Worm (Caenorhabditis elegans): Measurements from ENCODE around the gene Y62H9A.8.

Gene Y62H9A.8

DNA sequence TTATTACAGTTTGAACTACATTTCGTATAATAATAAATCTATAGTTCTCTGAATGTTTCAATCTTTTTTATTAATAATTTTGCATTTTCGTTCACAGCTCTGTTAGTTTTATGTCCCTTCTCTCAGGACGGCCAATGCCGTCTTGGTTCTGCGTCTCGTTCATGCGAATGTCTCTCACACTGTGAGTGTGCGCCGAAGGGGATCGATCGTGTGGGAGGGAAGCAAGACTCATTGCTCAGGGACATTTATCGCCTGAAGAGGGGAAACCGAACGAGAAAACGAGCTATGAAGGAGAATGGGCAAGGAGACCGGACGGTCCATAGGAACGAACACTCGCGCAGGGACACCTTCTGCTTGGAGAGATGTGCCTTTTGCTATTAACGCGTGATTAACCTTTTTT lies 6.8 kb upstream of the Y62H9A.8 start:
- TF ChIP-seq ceh-31 (tag; optimal IDR thresholded peaks at IDR 0.05) (peak; percentile 46), dmd-4 (tag; optimal IDR thresholded peaks at IDR 0.05; ENCODE audit: borderline replicate concordance) (no peak), sdc-2 (tag; optimal IDR thresholded peaks at IDR 0.05) (peak; percentile 97), unc-42 (tag; optimal IDR thresholded peaks at IDR 0.05) (peak; percentile 28)

DNA sequence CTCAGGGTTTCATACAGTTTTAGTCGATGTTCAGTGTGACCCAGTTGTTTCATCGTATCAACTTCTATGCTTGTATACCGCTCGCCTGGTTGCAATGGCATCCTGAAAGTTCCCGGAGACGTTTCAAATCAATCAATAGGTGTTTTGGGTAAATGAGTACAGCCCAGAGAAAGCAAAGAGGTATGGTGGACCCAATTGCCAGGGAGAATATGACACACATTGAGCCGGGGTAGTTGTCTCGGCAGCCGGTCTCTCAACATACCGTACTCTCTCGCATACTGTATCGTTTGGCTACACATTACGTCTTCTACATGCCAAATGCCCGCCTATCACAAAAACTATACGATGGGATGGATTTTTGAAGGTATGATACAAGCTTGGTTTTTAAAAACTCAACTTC lies 5.8 kb upstream of the Y62H9A.8 start, which contains the start of gene Y62H9A.9:
Y62H9A.9 (minus strand) TSS at position 101 of the 400 bp plus-strand sequence.
- TF ChIP-seq ahr-1 (tag; optimal IDR thresholded peaks at IDR 0.05) (no peak), rnt-1 (tag; optimal IDR thresholded peaks at IDR 0.05) (no peak), ceh-2 (tag; optimal IDR thresholded peaks at IDR 0.05) (no peak), fax-1 (tag; optimal IDR thresholded peaks at IDR 0.05) (no peak), ceh-22 (tag; optimal IDR thresholded peaks at IDR 0.05) (no peak), ceh-30 (tag; optimal IDR thresholded peaks at IDR 0.05) (no peak), sox-4 (tag; optimal IDR thresholded peaks at IDR 0.05) (no peak), mec-3 (tag; optimal IDR thresholded peaks at IDR 0.05; ENCODE audit: borderline replicate concordance) (no peak), unc-55 (GFP tag; optimal IDR thresholded peaks at IDR 0.05) (no peak), pha-4 (tag; optimal IDR thresholded peaks at IDR 0.05) (no peak), fkh-6 (tag; optimal IDR thresholded peaks at IDR 0.05) (no peak), hlh-30 (tag; optimal IDR thresholded peaks at IDR 0.05; ENCODE audit: insufficient read depth) (no peak), zip-5 (tag; optimal IDR thresholded peaks at IDR 0.05) (no peak), ceh-48 (tag; optimal IDR thresholded peaks at IDR 0.05) (no peak), ets-4 (tag; optimal IDR thresholded peaks at IDR 0.05) (no peak), ttx-3 (tag; optimal IDR thresholded peaks at IDR 0.05) (no peak), ceh-24 (tag; optimal IDR thresholded peaks at IDR 0.05) (no peak), pqm-1 (tag; optimal IDR thresholded peaks at IDR 0.05) (no peak), dve-1 (tag; optimal IDR thresholded peaks at IDR 0.05) (no peak), hlh-13 (GFP tag; optimal IDR thresholded peaks at IDR 0.05) (no peak)

DNA sequence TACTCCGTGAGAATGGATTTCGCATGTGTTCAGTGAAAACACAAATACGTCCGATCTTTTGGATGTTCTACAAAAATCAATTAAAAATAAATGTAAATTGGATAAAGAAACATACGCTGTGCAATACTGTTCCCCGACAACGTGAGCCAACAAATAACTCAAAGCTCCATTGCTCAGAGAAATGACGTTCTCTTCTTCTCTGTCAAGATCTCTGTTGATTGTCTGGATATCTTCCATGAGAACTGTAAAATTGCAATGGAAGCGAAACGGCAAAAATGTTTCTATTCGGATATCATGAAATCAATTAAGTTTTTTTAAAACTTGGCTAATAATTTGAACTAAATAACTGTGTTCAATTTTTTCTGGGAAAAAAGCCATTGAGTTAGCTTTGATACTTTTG lies 4.5 kb upstream of the Y62H9A.8 start:
- no peak for TF ChIP-seq hlh-15 (tag; optimal IDR thresholded peaks at IDR 0.05)
- TF ChIP-seq hlh-13 (GFP tag; optimal IDR thresholded peaks at IDR 0.05), result no peak
- no peak for TF ChIP-seq ahr-1 (tag; optimal IDR thresholded peaks at IDR 0.05)
- no peak for TF ChIP-seq rnt-1 (tag; optimal IDR thresholded peaks at IDR 0.05)
- TF ChIP-seq hlh-30 (tag; optimal IDR thresholded peaks at IDR 0.05; ENCODE audit: insufficient read depth), result no peak
- no peak for TF ChIP-seq ceh-18 (tag; optimal IDR thresholded peaks at IDR 0.05)
- no peak for TF ChIP-seq dmd-4 (tag; optimal IDR thresholded peaks at IDR 0.05; ENCODE audit: borderline replicate concordance)
- no peak for TF ChIP-seq ceh-14 (tag; optimal IDR thresholded peaks at IDR 0.05)
- TF ChIP-seq ceh-45 (GFP tag; IDR thresholded peaks at IDR 0.05), result no peak
- no peak for TF ChIP-seq ceh-31 (tag; optimal IDR thresholded peaks at IDR 0.05)
- TF ChIP-seq pha-2 (tag; optimal IDR thresholded peaks at IDR 0.05), result no peak
- TF ChIP-seq ceh-22 (tag; optimal IDR thresholded peaks at IDR 0.05), result no peak
- TF ChIP-seq nhr-232 (tag; optimal IDR thresholded peaks at IDR 0.05), result no peak
- no peak for TF ChIP-seq eyg-1 (tag; optimal IDR thresholded peaks at IDR 0.05)

DNA sequence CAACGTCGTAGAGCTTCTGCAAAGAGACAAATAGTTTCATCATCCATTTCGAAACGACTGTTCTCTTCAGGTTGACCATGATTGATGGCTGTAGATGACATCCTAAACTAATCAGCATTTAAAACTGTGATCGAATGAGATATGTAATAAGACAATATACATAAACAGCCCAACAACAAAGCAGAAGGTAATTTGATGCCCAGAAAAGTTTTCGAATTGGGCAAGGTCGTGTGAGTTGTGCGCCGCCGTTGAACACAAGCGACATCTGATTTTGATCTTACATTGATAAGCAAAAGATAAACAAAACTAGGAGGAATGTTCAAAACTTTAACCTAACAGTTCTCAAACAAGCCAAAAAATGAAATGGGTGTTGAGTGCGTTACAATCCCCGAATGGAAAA lies 6.7 kb downstream of the Y62H9A.8 start, which contains the start of gene Y62H9A.7:
Y62H9A.7 (minus strand) TSS at position 101 of the 400 bp plus-strand sequence.
- TF ChIP-seq fax-1 (tag; optimal IDR thresholded peaks at IDR 0.05) (no peak), odd-2 (tag; optimal IDR thresholded peaks at IDR 0.05) (no peak)

DNA sequence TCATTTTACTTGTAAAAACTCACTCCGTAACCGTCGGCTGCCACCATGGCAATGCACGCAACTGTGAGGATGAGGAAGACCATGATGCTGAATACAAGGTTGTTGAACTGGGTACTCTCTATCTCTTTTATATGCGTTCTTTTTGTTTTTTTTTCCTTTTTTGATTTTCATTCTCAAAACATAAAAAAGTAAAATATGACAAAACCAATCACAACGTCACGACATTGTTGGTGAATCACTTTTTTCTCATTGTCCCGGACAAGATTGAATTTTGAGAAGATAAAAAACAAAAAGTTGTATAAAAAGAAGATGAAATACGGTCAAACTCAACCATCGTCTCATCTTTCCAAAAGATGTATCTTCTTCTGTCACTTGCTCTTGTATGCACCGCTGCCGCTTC lies 9.4 kb downstream of the Y62H9A.8 start, which contains the start of the genes Y62H9A.5 and ule-5:
Y62H9A.5 (minus strand) TSS at position 101 of the 400 bp plus-strand sequence.
ule-5 (plus strand) TSS at position 328 of the 400 bp plus-strand sequence.
- no peak for TF ChIP-seq K09A11.1 (tag; optimal IDR thresholded peaks at IDR 0.05; ENCODE audit: insufficient read depth)
- no peak for TF ChIP-seq C08G9.2 (tag; optimal IDR thresholded peaks at IDR 0.05)
- TF ChIP-seq hlh-15 (tag; optimal IDR thresholded peaks at IDR 0.05), result no peak
- TF ChIP-seq zip-5 (tag; optimal IDR thresholded peaks at IDR 0.05), result no peak
- no peak for TF ChIP-seq hlh-13 (GFP tag; optimal IDR thresholded peaks at IDR 0.05)
- TF ChIP-seq dve-1 (tag; optimal IDR thresholded peaks at IDR 0.05), result no peak
- no peak for TF ChIP-seq unc-86 (tag; optimal IDR thresholded peaks at IDR 0.05)
- TF ChIP-seq pqm-1 (tag; optimal IDR thresholded peaks at IDR 0.05), result no peak

Measured in whole organism, late embryonic.